Fruit fly (Drosophila melanogaster): ENCODE measurements around the gene YL-1.

Gene YL-1

dm6 chr2L:10976864-10977586 is 6.8 kb downstream of the YL-1 start (continued):
- no peak for TF ChIP-seq CG17912 (GFP tag; optimal IDR thresholded peaks at IDR 0.05)
- TF ChIP-seq Mad (GFP tag; optimal IDR thresholded peaks at IDR 0.05), result no peak
- TF ChIP-seq CG32532 (GFP tag; IDR thresholded peaks at IDR 0.05), result no peak
- TF ChIP-seq sug (tag; optimal IDR thresholded peaks at IDR 0.05), result peak; percentile 27
- TF ChIP-seq CG3407 (GFP tag; optimal IDR thresholded peaks at IDR 0.05), result no peak
- TF ChIP-seq NC2β (GFP tag; optimal IDR thresholded peaks at IDR 0.05), result no peak
- no peak for TF ChIP-seq CG11456 (GFP tag; IDR thresholded peaks at IDR 0.05)
- no peak for TF ChIP-seq CG10274 (GFP tag; optimal IDR thresholded peaks at IDR 0.05)
- no peak for TF ChIP-seq gro (GFP tag; optimal IDR thresholded peaks at IDR 0.05)
- no peak for TF ChIP-seq Hsf (GFP tag; optimal IDR thresholded peaks at IDR 0.05)
- no peak for TF ChIP-seq CG2889 (GFP tag; IDR thresholded peaks at IDR 0.05)
- no peak for TF ChIP-seq disco-r (GFP tag; optimal IDR thresholded peaks at IDR 0.05)
- TF ChIP-seq Ssrp (tag; optimal IDR thresholded peaks at IDR 0.05), result no peak
- TF ChIP-seq CG4328 (GFP tag; optimal IDR thresholded peaks at IDR 0.05), result no peak
- no peak for TF ChIP-seq sens (GFP tag)
- TF ChIP-seq usp (GFP tag; optimal IDR thresholded peaks at IDR 0.05), result no peak
- TF ChIP-seq CG14860 (GFP tag; IDR thresholded peaks at IDR 0.05; ENCODE audit: partially characterized antibody), result no peak
- TF ChIP-seq CG8478 (optimal IDR thresholded peaks at IDR 0.05), result no peak
- TF ChIP-seq chinmo (GFP tag; IDR thresholded peaks at IDR 0.05; ENCODE audit: partially characterized antibody), result 0 out of 4 replicates have a peak, but pooled peaks have one; percentile 40
- TF ChIP-seq klu (GFP tag; IDR thresholded peaks at IDR 0.05), result no peak
- no peak for TF ChIP-seq Dp (GFP tag; optimal IDR thresholded peaks at IDR 0.05)
- TF ChIP-seq C15 (GFP tag; IDR thresholded peaks at IDR 0.05), result no peak
- TF ChIP-seq mam (GFP tag; optimal IDR thresholded peaks at IDR 0.05), result no peak
- peak; percentile 55; the same call in 1 of the 2 replicates for TF ChIP-seq CG16779 (GFP tag; IDR thresholded peaks at IDR 0.05)
- TF ChIP-seq CG7556 (GFP tag; optimal IDR thresholded peaks at IDR 0.05), result no peak
- TF ChIP-seq trem (tag; optimal IDR thresholded peaks at IDR 0.05), result no peak
- no peak for TF ChIP-seq Rfx (GFP tag; IDR thresholded peaks at IDR 0.05)
- TF ChIP-seq CG1024 (GFP tag; IDR thresholded peaks at IDR 0.05), result no peak
- TF ChIP-seq Lhr (GFP tag; optimal IDR thresholded peaks at IDR 0.05), result no peak
- TF ChIP-seq CG5953 (GFP tag; IDR thresholded peaks at IDR 0.05), result no peak
- TF ChIP-seq hbn (GFP tag; IDR thresholded peaks at IDR 0.05; ENCODE audit: partially characterized antibody), result no peak
- peak; percentile 91 for TF ChIP-seq sr (GFP tag; IDR thresholded peaks at IDR 0.05)
- TF ChIP-seq CG9215 (GFP tag; IDR thresholded peaks at IDR 0.05), result no peak
- no peak for TF ChIP-seq CG10267 (tag; optimal IDR thresholded peaks at IDR 0.05)
- TF ChIP-seq gsb (GFP tag; IDR thresholded peaks at IDR 0.05), result no peak
- no peak for TF ChIP-seq lilli (GFP tag; optimal IDR thresholded peaks at IDR 0.05)
- TF ChIP-seq pfk (GFP tag; optimal IDR thresholded peaks at IDR 0.05), result no peak
- peak in 1 of 2 experiments; percentile 22 for TF ChIP-seq Hr78 (GFP tag; optimal IDR thresholded peaks at IDR 0.05)
- TF ChIP-seq kni (GFP tag; optimal IDR thresholded peaks at IDR 0.05), result no peak
- no peak for TF ChIP-seq kay (GFP tag; optimal IDR thresholded peaks at IDR 0.05)
- no peak for TF ChIP-seq CG1233 (GFP tag; optimal IDR thresholded peaks at IDR 0.05)
- TF ChIP-seq lola (GFP tag; optimal IDR thresholded peaks at IDR 0.05), result no peak
- no peak for TF ChIP-seq gem (tag; optimal IDR thresholded peaks at IDR 0.05)
- no peak for TF ChIP-seq CG1603 (tag; optimal IDR thresholded peaks at IDR 0.05)
- no peak for TF ChIP-seq CG9932 (GFP tag; IDR thresholded peaks at IDR 0.05)
- TF ChIP-seq Hmx (GFP tag; optimal IDR thresholded peaks at IDR 0.05), result no peak
- TF ChIP-seq CG17802 (tag; optimal IDR thresholded peaks at IDR 0.05), result no peak
- no peak for TF ChIP-seq Camta (GFP tag; optimal IDR thresholded peaks at IDR 0.05)
- no peak for TF ChIP-seq tap (tag; optimal IDR thresholded peaks at IDR 0.05)
- TF ChIP-seq CG6765 (GFP tag; optimal IDR thresholded peaks at IDR 0.05), result peak; percentile 32
- TF ChIP-seq mld (GFP tag; IDR thresholded peaks at IDR 0.05; ENCODE audit: partially characterized antibody), result no peak
